Fruit fly (Drosophila melanogaster) whole organism, adult: ENCODE measurements around the gene crim.

ENCODE experiments used
- CG11617 ChIP-seq: fragments of 200-800 bp; sonication (Bioruptor generic); optimal IDR thresholded peaks from 2 replicates; lab custom pipeline; 2017; ENCODE audit warnings: mild to moderate bottlenecking, missing biosample characterization, missing genetic modification reagents, missing genetic modification characterization
- CG12768 ChIP-seq: fragments of 200-800 bp; sonication (Bioruptor generic); optimal IDR thresholded peaks from 2 replicates; lab custom pipeline; 2017; ENCODE audit warnings: missing biosample characterization, missing genetic modification characterization, mild to moderate bottlenecking, moderate library complexity, missing genetic modification reagents
- CG14711 ChIP-seq: fragments of 200-800 bp; sonication (Bioruptor generic); optimal IDR thresholded peaks from 2 replicates; lab custom pipeline; 2018; ENCODE audit warnings: missing biosample characterization, mild to moderate bottlenecking, missing genetic modification characterization, moderate library complexity
- CG7101 ChIP-seq: fragments of 200-800 bp; sonication (Bioruptor generic); optimal IDR thresholded peaks from 2 replicates; lab custom pipeline; 2018; ENCODE audit warnings: missing biosample characterization, mild to moderate bottlenecking, missing genetic modification characterization, moderate library complexity
- Hr96 ChIP-seq: fragments of 200-800 bp; sonication (Bioruptor generic); optimal IDR thresholded peaks from 2 replicates; lab custom pipeline; 2016; ENCODE audit warnings: missing biosample characterization, missing genetic modification characterization
- Mnt ChIP-seq: fragments of 200-800 bp; sonication (Bioruptor generic); optimal IDR thresholded peaks from 2 replicates; lab custom pipeline; 2016; ENCODE audit warnings: missing biosample characterization, mild to moderate bottlenecking, missing genetic modification characterization
- bab1 ChIP-seq: fragments of 200-800 bp; sonication (Bioruptor generic); optimal IDR thresholded peaks from 3 replicates; lab custom pipeline; 2019; ENCODE audit warnings: missing biosample characterization, mild to moderate bottlenecking, missing genetic modification characterization, moderate library complexity
- cnc ChIP-seq, 2 experiments: fragments of >200 bp; optimal IDR thresholded peaks; 2 replicates each; lab custom pipeline; 2017
- kay ChIP-seq: fragments of 200-800 bp; sonication (Bioruptor generic); peaks from one replicate; lab custom pipeline; 2016; ENCODE audit warnings: missing biosample characterization, missing genetic modification characterization, borderline replicate concordance
- pad ChIP-seq: fragments of 200-800 bp; sonication (Bioruptor generic); optimal IDR thresholded peaks from 3 replicates; lab custom pipeline; 2017; ENCODE audit warnings: missing biosample characterization, missing genetic modification characterization, mild to moderate bottlenecking, moderate library complexity, missing genetic modification reagents

DNA sequence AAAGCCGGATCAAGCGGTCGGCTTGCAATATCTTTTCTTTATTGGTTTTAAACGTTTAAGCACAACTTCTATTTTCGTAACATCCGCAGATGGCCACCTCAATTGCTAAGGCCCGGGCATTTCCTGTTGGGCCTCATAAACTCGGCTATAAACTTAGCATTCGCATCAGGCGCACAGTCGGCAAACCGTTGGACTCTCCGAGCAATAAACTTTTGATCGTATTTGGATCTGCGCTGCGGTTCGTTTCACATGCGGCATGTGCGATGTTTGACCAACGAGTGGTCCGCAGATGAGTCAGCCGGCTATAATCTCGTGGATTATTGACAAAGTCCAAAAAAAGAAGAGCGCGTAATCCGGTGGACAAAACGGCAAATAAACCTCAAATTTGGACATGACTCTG lies 603 bp upstream of the crim start:
- TF ChIP-seq Hr96 (GFP tag; lab: Kevin White, UChicago) (no peak), cnc (optimal IDR thresholded peaks at IDR 0.05; lab: Kevin White, UChicago) (no peak), CG14711 (tag; lab: Kevin White, UChicago) (no peak), CG12768 (GFP tag; lab: Kevin White, UChicago) (no peak), CG11617 (GFP tag; lab: Kevin White, UChicago) (no peak), bab1 (GFP tag; lab: Kevin White, UChicago) (no peak), CG7101 (tag; lab: Kevin White, UChicago) (no peak), kay (no peak), Mnt (GFP tag; lab: Kevin White, UChicago) (no peak), pad (GFP tag; lab: Kevin White, UChicago) (no peak)
